Fruit fly (Drosophila melanogaster): Measurements from ENCODE around the gene ftz.

dm6 chr3R:6868212-6868611 is 4.1 kb downstream of the ftz start:
- TF ChIP-seq Sin3A (optimal IDR thresholded peaks at IDR 0.05) (no peak), Myc (optimal IDR thresholded peaks at IDR 0.05) (no peak), psq (optimal IDR thresholded peaks at IDR 0.05) (no peak)
